Worm (Caenorhabditis elegans) whole organism, young adult: ENCODE results near the gene C49F5.7.

Source experiments
- Y95B8A.8 ChIP-seq: fragments of 200-800 bp; sonication (Bioruptor generic); IDR thresholded peaks from 2 replicates; pipeline ENCODE4 v1.3.6; 2022; ENCODE audit warnings: missing genetic modification reagents, missing genetic modification characterization, missing compliant biosample characterization
- hrde-1 ChIP-seq: sonication (generic microtip); optimal IDR thresholded peaks from 2 replicates; lab custom pipeline; 2016; ENCODE audit warnings: missing genetic modification characterization, mild to moderate bottlenecking, missing compliant biosample characterization, moderate library complexity, missing genotype, missing genetic modification reagents, borderline replicate concordance
- madf-10 ChIP-seq: sonication (generic microtip); optimal IDR thresholded peaks from 2 replicates; lab custom pipeline; 2016; ENCODE audit warnings: mild to moderate bottlenecking, missing genetic modification characterization, missing compliant biosample characterization
- unc-62 ChIP-seq: fragments of 150-350 bp; optimal IDR thresholded peaks from 2 replicates; lab custom pipeline; 2014; ENCODE audit warnings: missing biosample characterization, missing genetic modification reagents, missing genetic modification characterization

DNA sequence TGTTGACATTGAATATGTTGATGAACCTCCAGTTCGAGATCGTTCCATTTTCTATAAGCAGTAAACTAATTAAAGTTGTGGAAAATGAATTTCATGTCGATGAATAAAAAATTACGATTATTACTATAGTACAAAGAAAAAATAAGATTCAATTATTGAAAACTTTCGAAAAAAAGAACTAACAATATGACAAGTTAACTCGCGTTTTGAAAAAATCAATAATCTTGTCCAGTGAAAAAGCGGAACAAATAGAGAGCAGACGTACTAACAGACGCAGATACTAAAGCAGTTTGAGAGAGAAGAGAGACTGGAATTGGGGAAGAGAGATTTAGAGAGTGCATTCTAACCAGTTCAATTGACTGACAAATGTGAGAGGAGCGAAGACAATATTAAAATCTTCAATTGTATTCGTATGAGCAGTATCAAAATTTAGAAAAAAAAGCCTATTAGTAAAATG lies 19.9 kb upstream of the C49F5.7 start, which contains the start of gene set-6:
- no peak for TF ChIP-seq Y95B8A.8
- TF ChIP-seq unc-62 (GFP tag; lab: Kevin White, UChicago), result no peak
- no peak for TF ChIP-seq madf-10 (tag; lab: Kevin White, UChicago)
- TF ChIP-seq hrde-1, result no peak
